Worm (Caenorhabditis elegans) whole organism, L3 larva: ENCODE results near the gene mcp-1.

Experiments
- R02D3.7 ChIP-seq: fragments of 150-350 bp; optimal IDR thresholded peaks from 2 replicates; lab custom pipeline; 2014; ENCODE audit warnings: missing biosample characterization, missing genetic modification characterization
- ZK546.5 ChIP-seq: sonication (generic microtip); optimal IDR thresholded peaks from 2 replicates; lab custom pipeline; 2017; ENCODE audit warnings: missing biosample characterization, missing genetic modification characterization
- aly-2 ChIP-seq: fragments of 150-350 bp; optimal IDR thresholded peaks from 2 replicates; lab custom pipeline; 2014; ENCODE audit warnings: missing biosample characterization, missing genetic modification characterization
- ama-1 ChIP-seq: fragments of 150-350 bp; optimal IDR thresholded peaks from 2 replicates; lab custom pipeline; 2018
- ceh-16 ChIP-seq: sonication (generic microtip); optimal IDR thresholded peaks from 2 replicates; lab custom pipeline; 2017; ENCODE audit warnings: missing biosample characterization, missing genetic modification characterization
- ceh-28 ChIP-seq: fragments of 150-350 bp; optimal IDR thresholded peaks from 2 replicates; lab custom pipeline; 2014; ENCODE audit warnings: missing biosample characterization, missing genetic modification reagents, missing genetic modification characterization
- ceh-82 ChIP-seq: fragments of 150-350 bp; optimal IDR thresholded peaks from 2 replicates; lab custom pipeline; 2014; ENCODE audit warnings: missing biosample characterization, missing genetic modification characterization
- ceh-9 ChIP-seq: sonication (generic microtip); optimal IDR thresholded peaks from 2 replicates; lab custom pipeline; 2018; ENCODE audit warnings: missing biosample characterization, missing genetic modification characterization
- daf-12 ChIP-seq: fragments of 150-350 bp; optimal IDR thresholded peaks from 2 replicates; lab custom pipeline; 2014; ENCODE audit warnings: missing biosample characterization, missing genetic modification reagents, missing genetic modification characterization
- egl-27 ChIP-seq: sonication (generic microtip); optimal IDR thresholded peaks from 4 replicates; lab custom pipeline; 2017; ENCODE audit warnings: missing biosample characterization, missing genetic modification reagents, missing genetic modification characterization
- egl-5 ChIP-seq: fragments of 150-350 bp; optimal IDR thresholded peaks from 2 replicates; lab custom pipeline; 2017; ENCODE audit warnings: missing biosample characterization, missing genetic modification reagents, missing genetic modification characterization, inconsistent platforms
- elt-1 ChIP-seq: fragments of 150-350 bp; optimal IDR thresholded peaks from 2 replicates; lab custom pipeline; 2014; ENCODE audit warnings: missing biosample characterization, missing genetic modification characterization
- elt-2 ChIP-seq: sonication (generic microtip); optimal IDR thresholded peaks from 2 replicates; lab custom pipeline; 2016; ENCODE audit warnings: missing genetic modification reagents, mild to moderate bottlenecking, missing genetic modification characterization, missing compliant biosample characterization
- elt-3 ChIP-seq, 3 experiments: fragments of 150-350 bp in 1 of 3; sonication (generic microtip) in 2 of 3; optimal IDR thresholded peaks; 2 replicates in 2 of 3; 4 replicates in 1 of 3; lab custom pipeline; 2014 to 2017; ENCODE audit warnings: missing biosample characterization in 3 of 3, missing genetic modification characterization in 3 of 3
- eor-1 ChIP-seq, 2 experiments: fragments of 150-350 bp; optimal IDR thresholded peaks; 2 replicates each; lab custom pipeline; 2014 to 2018; ENCODE audit warnings: missing biosample characterization in 2 of 2, missing genetic modification characterization in 2 of 2
- fkh-10 ChIP-seq: sonication (generic microtip); optimal IDR thresholded peaks from 2 replicates; lab custom pipeline; 2017; ENCODE audit warnings: missing biosample characterization, missing genetic modification reagents, missing genetic modification characterization
- fkh-2 ChIP-seq: fragments of 150-350 bp; optimal IDR thresholded peaks from 2 replicates; lab custom pipeline; 2014; ENCODE audit warnings: missing biosample characterization, missing genetic modification reagents, missing genetic modification characterization
- fos-1 ChIP-seq: fragments of 150-350 bp; optimal IDR thresholded peaks from 2 replicates; lab custom pipeline; 2014; ENCODE audit warnings: missing biosample characterization, missing genetic modification characterization
- hmg-11 ChIP-seq: sonication (generic microtip); optimal IDR thresholded peaks from 2 replicates; lab custom pipeline; 2016; ENCODE audit warnings: missing genetic modification characterization, missing compliant biosample characterization
- jun-1 ChIP-seq: fragments of 150-350 bp; optimal IDR thresholded peaks from 2 replicates; lab custom pipeline; 2014; ENCODE audit warnings: missing biosample characterization, missing genetic modification reagents, missing genetic modification characterization
- lin-15B ChIP-seq: fragments of 150-350 bp; optimal IDR thresholded peaks from 2 replicates; lab custom pipeline; 2014; ENCODE audit warnings: missing biosample characterization, missing genetic modification characterization
- lin-39 ChIP-seq: fragments of 150-350 bp; optimal IDR thresholded peaks from 2 replicates; lab custom pipeline; 2018; ENCODE audit warnings: missing biosample characterization, missing genetic modification reagents, missing genetic modification characterization
- lsy-12 ChIP-seq: sonication (generic microtip); optimal IDR thresholded peaks from 2 replicates; lab custom pipeline; 2016; ENCODE audit warnings: mild to moderate bottlenecking, missing genetic modification characterization, missing compliant biosample characterization
- mdl-1 ChIP-seq: fragments of 150-350 bp; optimal IDR thresholded peaks from 2 replicates; lab custom pipeline; 2014; ENCODE audit warnings: missing biosample characterization, missing genetic modification characterization
- nfya-1 ChIP-seq: sonication (generic microtip); optimal IDR thresholded peaks from 2 replicates; lab custom pipeline; 2017; ENCODE audit warnings: missing genetic modification characterization, mild to moderate bottlenecking, missing compliant biosample characterization, antibody characterized with exemption, moderate library complexity; ENCODE audit not compliant: insufficient read depth
- nhr-11 ChIP-seq: fragments of 150-350 bp; optimal IDR thresholded peaks from 2 replicates; lab custom pipeline; 2014; ENCODE audit warnings: missing biosample characterization, missing genetic modification characterization
- nhr-12 ChIP-seq: fragments of 150-350 bp; optimal IDR thresholded peaks from 2 replicates; lab custom pipeline; 2014; ENCODE audit warnings: missing biosample characterization, missing genetic modification characterization
- nhr-23 ChIP-seq: fragments of 150-350 bp; optimal IDR thresholded peaks from 2 replicates; lab custom pipeline; 2014; ENCODE audit warnings: missing biosample characterization, missing genetic modification reagents, missing genetic modification characterization
- nhr-237 ChIP-seq: fragments of 150-350 bp; optimal IDR thresholded peaks from 2 replicates; lab custom pipeline; 2014; ENCODE audit warnings: missing biosample characterization, missing genetic modification characterization
- nhr-25 ChIP-seq: sonication (generic microtip); optimal IDR thresholded peaks from 2 replicates; lab custom pipeline; 2017; ENCODE audit warnings: missing biosample characterization, missing genetic modification characterization
- nhr-28 ChIP-seq: fragments of 150-350 bp; optimal IDR thresholded peaks from 2 replicates; lab custom pipeline; 2014; ENCODE audit warnings: missing biosample characterization, missing genetic modification characterization
- nhr-43 ChIP-seq: sonication (generic microtip); optimal IDR thresholded peaks from 2 replicates; lab custom pipeline; 2016; ENCODE audit warnings: mild to moderate bottlenecking, missing genetic modification characterization, missing compliant biosample characterization; ENCODE audit not compliant: poor library complexity, severe bottlenecking
- nhr-67 ChIP-seq: fragments of 150-350 bp; optimal IDR thresholded peaks from 2 replicates; lab custom pipeline; 2014; ENCODE audit warnings: missing biosample characterization, missing genetic modification characterization
- nhr-76 ChIP-seq: fragments of 150-350 bp; sonication (generic microtip); optimal IDR thresholded peaks from 5 replicates; lab custom pipeline; 2014; ENCODE audit warnings: missing biosample characterization, missing genetic modification characterization
- nhr-77 ChIP-seq: fragments of 150-350 bp; optimal IDR thresholded peaks from 2 replicates; lab custom pipeline; 2014; ENCODE audit warnings: missing biosample characterization, missing genetic modification characterization
- pha-4 ChIP-seq: fragments of 150-350 bp; optimal IDR thresholded peaks from 2 replicates; lab custom pipeline; 2014; ENCODE audit warnings: missing biosample characterization, missing genetic modification reagents, missing genetic modification characterization
- pqm-1 ChIP-seq: fragments of 150-350 bp; optimal IDR thresholded peaks from 2 replicates; lab custom pipeline; 2017; ENCODE audit warnings: missing biosample characterization, missing genetic modification characterization, inconsistent platforms
- sea-2 ChIP-seq: fragments of 150-350 bp; sonication (generic microtip); optimal IDR thresholded peaks from 4 replicates; lab custom pipeline; 2014; ENCODE audit warnings: missing biosample characterization, missing genetic modification reagents, missing genetic modification characterization
- unc-39 ChIP-seq: sonication (generic microtip); optimal IDR thresholded peaks from 4 replicates; lab custom pipeline; 2017; ENCODE audit warnings: missing biosample characterization, missing genetic modification characterization
- unc-62 ChIP-seq: fragments of 150-350 bp; sonication (generic microtip); optimal IDR thresholded peaks from 4 replicates; lab custom pipeline; 2014; ENCODE audit warnings: missing biosample characterization, missing genetic modification reagents, missing genetic modification characterization
- zag-1 ChIP-seq: fragments of 150-350 bp; optimal IDR thresholded peaks from 2 replicates; lab custom pipeline; 2014; ENCODE audit warnings: missing biosample characterization, missing genetic modification characterization
- ztf-11 ChIP-seq: fragments of 150-350 bp; optimal IDR thresholded peaks from 2 replicates; lab custom pipeline; 2014; ENCODE audit warnings: missing biosample characterization, missing genetic modification characterization
- ztf-4 ChIP-seq: fragments of 150-350 bp; optimal IDR thresholded peaks from 2 replicates; lab custom pipeline; 2014; ENCODE audit warnings: missing biosample characterization, missing genetic modification characterization

Gene mcp-1

ce11 chrV:5984244-5984643 is 22.6 kb downstream of the mcp-1 start:
- TF ChIP-seq aly-2 (tag; lab: Kevin White, UChicago), result no peak
- TF ChIP-seq egl-5 (tag; lab: Kevin White, UChicago), result no peak
- no peak for TF ChIP-seq nhr-12 (tag; lab: Kevin White, UChicago)
- TF ChIP-seq egl-27 (tag; lab: Kevin White, UChicago), result no peak

- no peak for TF ChIP-seq nhr-25 (tag; lab: Kevin White, UChicago)
- TF ChIP-seq nhr-67, result no peak
- TF ChIP-seq fos-1 (tag; lab: Kevin White, UChicago), result no peak
- no peak for TF ChIP-seq ZK546.5 (tag; lab: Kevin White, UChicago)
- no peak for TF ChIP-seq unc-62 (GFP tag; lab: Kevin White, UChicago)
- no peak for TF ChIP-seq lsy-12
- TF ChIP-seq nhr-76 (tag; lab: Kevin White, UChicago), result no peak
- TF ChIP-seq unc-39 (tag; lab: Kevin White, UChicago), result no peak
- no peak for TF ChIP-seq nhr-237
- TF ChIP-seq ceh-82 (tag; lab: Kevin White, UChicago), result no peak
- no peak for TF ChIP-seq hmg-11 (tag; lab: Kevin White, UChicago)
- TF ChIP-seq eor-1 (tag; optimal IDR thresholded peaks at IDR 0.05; lab: Kevin White, UChicago), result no peak
- no peak for TF ChIP-seq ztf-11 (tag; lab: Kevin White, UChicago)
- no peak for TF ChIP-seq nhr-12 (tag; lab: Kevin White, UChicago)
- no peak for TF ChIP-seq lin-39 (tag; lab: Kevin White, UChicago)
- no peak for TF ChIP-seq egl-5 (tag; lab: Kevin White, UChicago)
- no peak for TF ChIP-seq ztf-4
- TF ChIP-seq elt-2, result no peak
Measured at ce11 chrV:5986755-5987154, 25.1 kb downstream of the mcp-1 start, which contains the start of gene C10F3.7. Gene C10F3.7, minus strand, starts transcription at chrV:5986855.

ce11 chrV:5990383-5990782 is 28.8 kb downstream of the mcp-1 start, which contains the start of gene fut-8:
Gene fut-8, minus strand, starts transcription at chrV:5990483.
- TF ChIP-seq egl-5 (tag; lab: Kevin White, UChicago) (no peak), ceh-82 (tag; lab: Kevin White, UChicago) (no peak), aly-2 (tag; lab: Kevin White, UChicago) (no peak), nhr-11 (tag; lab: Kevin White, UChicago) (no peak), lin-39 (tag; lab: Kevin White, UChicago) (no peak), nhr-76 (tag; lab: Kevin White, UChicago) (no peak), ztf-4 (no peak), egl-27 (tag; lab: Kevin White, UChicago) (no peak), unc-39 (tag; lab: Kevin White, UChicago) (no peak), R02D3.7 (tag; lab: Kevin White, UChicago) (no peak), pqm-1 (tag; lab: Kevin White, UChicago) (no peak), ceh-16 (tag; lab: Kevin White, UChicago) (no peak), hmg-11 (tag; lab: Kevin White, UChicago) (no peak), ZK546.5 (tag; lab: Kevin White, UChicago) (no peak), mdl-1 (no peak), ceh-9 (tag; lab: Kevin White, UChicago) (no peak), nhr-23 (no peak), jun-1 (tag; lab: Kevin White, UChicago) (no peak), elt-1 (tag; lab: Kevin White, UChicago) (no peak), sea-2 (GFP tag; lab: Kevin White, UChicago) (no peak)
- TF ChIP-seq, all 47 proteins: peak for 0

ce11 chrV:5991490-5992069 is 30.0 kb downstream of the mcp-1 start:
- TF ChIP-seq sea-2 (GFP tag; lab: Kevin White, UChicago), result peak; percentile 44
- no peak for TF ChIP-seq daf-12 (tag; lab: Kevin White, UChicago)
- no peak for TF ChIP-seq nhr-43 (tag; lab: Kevin White, UChicago)
- TF ChIP-seq pha-4 (tag; lab: Kevin White, UChicago), result no peak
- TF ChIP-seq egl-5 (tag; lab: Kevin White, UChicago), result no peak
- TF ChIP-seq egl-27 (tag; lab: Kevin White, UChicago), result peak; percentile 34
- no peak for TF ChIP-seq fkh-2 (tag; lab: Kevin White, UChicago)
- peak; percentile 25 for TF ChIP-seq ceh-28 (tag; lab: Kevin White, UChicago)
- peak; percentile 78 for TF ChIP-seq hmg-11 (tag; lab: Kevin White, UChicago)
- no peak for TF ChIP-seq unc-39 (tag; lab: Kevin White, UChicago)
- TF ChIP-seq nhr-28 (tag; lab: Kevin White, UChicago), result no peak
- TF ChIP-seq ama-1 (lab: Kevin White, UChicago), result no peak
- TF ChIP-seq R02D3.7 (tag; lab: Kevin White, UChicago), result no peak
- TF ChIP-seq nhr-77 (tag; lab: Kevin White, UChicago), result no peak
- peak; percentile 20 for TF ChIP-seq lin-15B (tag; lab: Kevin White, UChicago)
- TF ChIP-seq eor-1 (tag; optimal IDR thresholded peaks at IDR 0.05; lab: Kevin White, UChicago), result no peak
- TF ChIP-seq pqm-1 (tag; lab: Kevin White, UChicago), result peak; percentile 20
- TF ChIP-seq zag-1 (tag; lab: Kevin White, UChicago), result no peak
- no peak for TF ChIP-seq lsy-12
- no peak for TF ChIP-seq ztf-4
- peak; percentile 70 for TF ChIP-seq elt-2
- no peak for TF ChIP-seq nhr-237
- TF ChIP-seq mdl-1, result no peak
- no peak for TF ChIP-seq elt-3 (tag; optimal IDR thresholded peaks at IDR 0.05; lab: Kevin White, UChicago)
- peak; percentile 57 for TF ChIP-seq lin-39 (tag; lab: Kevin White, UChicago)
- no peak for TF ChIP-seq ceh-9 (tag; lab: Kevin White, UChicago)
- TF ChIP-seq ztf-11 (tag; lab: Kevin White, UChicago), result no peak
- TF ChIP-seq fkh-10, result peak; percentile 15
- TF ChIP-seq nhr-12 (tag; lab: Kevin White, UChicago), result no peak
- TF ChIP-seq nfya-1, result peak; percentile 68
- TF ChIP-seq nhr-23, result no peak
